Fruit fly (Drosophila melanogaster) whole organism, pupa: ENCODE measurements around the gene CG8292.

Experiments used
- CG10348 ChIP-seq: fragments of 200-800 bp; sonication (Bioruptor generic); IDR thresholded peaks from 2 replicates; pipeline ENCODE4 v1.3.6; 2022; ENCODE audit warnings: missing biosample characterization, missing genetic modification characterization
- CG12605 ChIP-seq: fragments of 200-800 bp; sonication (Bioruptor generic); IDR thresholded peaks from 2 replicates; pipeline ENCODE4 v1.3.6; 2022; ENCODE audit warnings: missing biosample characterization, missing genetic modification characterization
- CG13204 ChIP-seq: fragments of 200-800 bp; sonication (Bioruptor generic); optimal IDR thresholded peaks from 2 replicates; lab custom pipeline; 2018; ENCODE audit warnings: missing biosample characterization, mild to moderate bottlenecking, missing genetic modification characterization, moderate library complexity
- CG14655 ChIP-seq: fragments of 200-800 bp; sonication (Bioruptor generic); optimal IDR thresholded peaks from 3 replicates; lab custom pipeline; 2017; ENCODE audit warnings: mild to moderate bottlenecking, missing biosample characterization, missing genetic modification reagents, missing genetic modification characterization
- CG15710 ChIP-seq: fragments of 200-800 bp; sonication (Bioruptor generic); optimal IDR thresholded peaks from 2 replicates; lab custom pipeline; 2018; ENCODE audit warnings: missing biosample characterization, mild to moderate bottlenecking, missing genetic modification characterization, moderate library complexity
- CG17806 ChIP-seq: fragments of 200-800 bp; sonication (Bioruptor generic); optimal IDR thresholded peaks from 2 replicates; lab custom pipeline; 2018; ENCODE audit warnings: missing biosample characterization, mild to moderate bottlenecking, missing genetic modification characterization, moderate library complexity
- CG32121 ChIP-seq: fragments of 200-800 bp; sonication (Bioruptor generic); IDR thresholded peaks from 2 replicates; pipeline ENCODE4 v1.3.6; 2022; ENCODE audit warnings: missing biosample characterization, missing genetic modification characterization
- CG34367 ChIP-seq: fragments of 200-800 bp; sonication (Bioruptor generic); optimal IDR thresholded peaks from 2 replicates; lab custom pipeline; 2018; ENCODE audit warnings: missing biosample characterization, mild to moderate bottlenecking, missing genetic modification characterization
- CG4496 ChIP-seq: fragments of 200-800 bp; sonication (Bioruptor generic); IDR thresholded peaks from 3 replicates; pipeline ENCODE4 v1.3.6; 2022; ENCODE audit warnings: missing biosample characterization, missing genetic modification characterization
- CG8159 ChIP-seq: fragments of 200-800 bp; sonication (Bioruptor generic); optimal IDR thresholded peaks from 3 replicates; lab custom pipeline; 2018; ENCODE audit warnings: missing biosample characterization, mild to moderate bottlenecking, missing genetic modification characterization, moderate library complexity
- CG8301 ChIP-seq: fragments of 200-800 bp; sonication (Bioruptor generic); optimal IDR thresholded peaks from 2 replicates; lab custom pipeline; 2018; ENCODE audit warnings: missing biosample characterization, mild to moderate bottlenecking, missing genetic modification characterization
- CG9948 ChIP-seq: fragments of 200-800 bp; sonication (Bioruptor generic); optimal IDR thresholded peaks from 2 replicates; lab custom pipeline; 2018; ENCODE audit warnings: missing biosample characterization, mild to moderate bottlenecking, missing genetic modification characterization, moderate library complexity
- D1 ChIP-seq: fragments of 200-800 bp; sonication (Bioruptor generic); optimal IDR thresholded peaks from 2 replicates; lab custom pipeline; 2018; ENCODE audit warnings: missing biosample characterization, mild to moderate bottlenecking, missing genetic modification characterization, moderate library complexity
- EcR ChIP-seq: fragments of 200-800 bp; sonication (Bioruptor generic); optimal IDR thresholded peaks from 3 replicates; lab custom pipeline; 2019; ENCODE audit warnings: missing biosample characterization, missing genetic modification characterization, mild to moderate bottlenecking, moderate library complexity, missing genetic modification reagents
- Ets98B ChIP-seq: fragments of 200-800 bp; sonication (Bioruptor generic); IDR thresholded peaks from 2 replicates; pipeline ENCODE4 v1.3.6; 2022; ENCODE audit warnings: missing biosample characterization, missing genetic modification characterization
- Pif1A ChIP-seq: fragments of 200-800 bp; sonication (Bioruptor generic); optimal IDR thresholded peaks from 3 replicates; lab custom pipeline; 2016; ENCODE audit warnings: missing biosample characterization, missing genetic modification characterization
- Pif1B ChIP-seq: fragments of 200-800 bp; sonication (Bioruptor generic); optimal IDR thresholded peaks from 3 replicates; lab custom pipeline; 2016; ENCODE audit warnings: missing biosample characterization, missing genetic modification characterization
- Snoo ChIP-seq: fragments of 200-800 bp; sonication (Bioruptor generic); optimal IDR thresholded peaks from 3 replicates; lab custom pipeline; 2017; ENCODE audit warnings: missing biosample characterization, mild to moderate bottlenecking, missing genetic modification characterization, inconsistent platforms
- fd96Ca ChIP-seq: fragments of 200-800 bp; sonication (Bioruptor generic); IDR thresholded peaks from 3 replicates; pipeline ENCODE4 v1.3.6; 2022; ENCODE audit warnings: missing biosample characterization, missing genetic modification characterization
- gl ChIP-seq: fragments of 200-800 bp; sonication (Bioruptor generic); optimal IDR thresholded peaks from 2 replicates; lab custom pipeline; 2018; ENCODE audit warnings: missing biosample characterization, mild to moderate bottlenecking, missing genetic modification characterization
- rn ChIP-seq: fragments of 200-800 bp; sonication (Bioruptor generic); IDR thresholded peaks from 2 replicates; pipeline ENCODE4 v1.3.6; 2022; ENCODE audit warnings: missing biosample characterization, missing genetic modification characterization

The CG8292 gene

DNA sequence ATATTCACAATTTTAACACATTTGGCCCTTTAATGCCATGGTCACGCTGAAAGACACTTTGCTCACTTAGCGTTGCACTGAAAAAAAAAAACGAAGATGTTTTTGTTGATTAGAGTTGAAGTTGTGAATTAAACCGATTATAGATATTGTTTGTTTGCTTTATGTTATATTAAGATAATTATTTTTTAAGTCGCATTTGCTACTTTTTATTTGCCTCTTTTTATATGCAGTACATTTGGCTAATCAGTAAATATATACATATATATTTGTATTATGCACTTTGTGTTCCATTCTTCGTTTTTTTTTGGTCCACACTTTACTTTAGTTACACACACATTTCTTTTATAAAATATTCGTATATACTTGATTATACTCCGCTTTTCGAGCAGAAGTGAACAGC is 12.4 kb upstream of the CG8292 start:
- TF ChIP-seq CG14655 (peak; percentile 7), CG12605 (GFP tag; lab: Robert Waterston, UW) (0 out of 2 replicates have a peak, but pooled peaks have one; percentile 10), CG17806 (tag; lab: Kevin White, UChicago) (peak; percentile 26), Ets98B (no peak), CG8159 (tag; lab: Kevin White, UChicago) (peak; percentile 48), CG8301 (tag; lab: Kevin White, UChicago) (peak; percentile 32), CG4496 (GFP tag; lab: Robert Waterston, UW) (peak; percentile 64; the same call in 1 of the 3 replicates), fd96Ca (GFP tag; lab: Robert Waterston, UW) (no peak), CG15710 (peak; percentile 28)

DNA sequence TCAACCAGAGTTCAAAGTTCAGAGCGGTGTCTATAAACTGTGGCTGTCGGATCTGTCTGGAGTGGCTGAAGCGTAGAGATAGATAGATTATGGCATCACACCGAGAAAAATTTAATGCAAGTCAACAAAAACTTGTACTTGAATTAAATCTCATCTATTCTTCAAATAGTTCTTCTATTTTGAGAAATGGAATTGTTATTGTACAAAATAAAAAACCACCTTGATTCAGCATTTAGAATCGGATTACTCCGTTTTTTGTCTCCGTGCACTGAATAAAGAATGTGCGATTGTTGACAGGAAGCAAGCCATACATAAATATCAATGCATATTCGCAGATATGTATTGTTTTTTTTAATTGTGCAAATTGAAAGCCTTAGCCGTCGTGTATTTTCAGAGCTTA is 11.8 kb upstream of the CG8292 start:
- TF ChIP-seq CG32121 (GFP tag; lab: Robert Waterston, UW) (peak; percentile 82), CG13204 (GFP tag; lab: Kevin White, UChicago) (no peak), D1 (tag; lab: Kevin White, UChicago) (no peak), Ets98B (peak; percentile 80), CG17806 (tag; lab: Kevin White, UChicago) (peak; percentile 63), CG15710 (peak; percentile 53), fd96Ca (GFP tag; lab: Robert Waterston, UW) (peak; percentile 73), CG9948 (tag; lab: Kevin White, UChicago) (peak; percentile 51), CG34367 (tag; lab: Kevin White, UChicago) (peak; percentile 43), rn (GFP tag; lab: Robert Waterston, UW) (peak; percentile 72), Pif1B (GFP tag; lab: Kevin White, UChicago) (peak; percentile 47), EcR (no peak), CG4496 (GFP tag; lab: Robert Waterston, UW) (peak; percentile 86), CG10348 (GFP tag; lab: Robert Waterston, UW) (0 out of 2 replicates have a peak, but pooled peaks have one; percentile 11), CG14655 (peak; percentile 47), Pif1A (GFP tag; lab: Kevin White, UChicago) (no peak), Snoo (tag; lab: Kevin White, UChicago) (peak; percentile 56), CG12605 (GFP tag; lab: Robert Waterston, UW) (peak; percentile 76), CG8301 (tag; lab: Kevin White, UChicago) (peak; percentile 38), CG8159 (tag; lab: Kevin White, UChicago) (peak; percentile 69), gl (tag; lab: Kevin White, UChicago) (no peak)

DNA sequence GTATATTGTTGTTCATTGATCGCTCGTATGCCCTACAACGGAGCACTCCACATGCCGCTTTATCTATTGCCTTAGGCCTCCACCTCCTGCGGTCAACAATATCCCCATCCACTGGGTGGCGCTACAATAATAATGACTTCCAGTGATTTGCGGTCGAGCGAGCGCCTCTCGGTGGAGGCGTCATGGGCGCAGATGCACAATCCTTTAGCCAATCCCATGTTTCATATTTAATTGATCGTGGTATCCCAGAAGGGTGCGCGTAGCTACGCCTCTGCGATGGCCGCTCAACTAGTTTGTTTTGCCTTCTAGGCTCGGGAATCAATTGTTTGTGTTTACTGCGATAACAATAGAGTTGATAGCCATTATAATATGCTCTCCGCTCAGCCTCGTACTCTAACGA is 11.3 kb upstream of the CG8292 start:
- no peak for TF ChIP-seq CG9948 (tag; lab: Kevin White, UChicago)
- TF ChIP-seq CG4496 (GFP tag; lab: Robert Waterston, UW) = peak; percentile 87
- no peak for TF ChIP-seq Pif1A (GFP tag; lab: Kevin White, UChicago)
- peak; percentile 29 for TF ChIP-seq CG17806 (tag; lab: Kevin White, UChicago)
- peak; percentile 29 for TF ChIP-seq CG12605 (GFP tag; lab: Robert Waterston, UW)
- peak; percentile 71 for TF ChIP-seq CG32121 (GFP tag; lab: Robert Waterston, UW)
- TF ChIP-seq Ets98B = peak; percentile 84
- TF ChIP-seq fd96Ca (GFP tag; lab: Robert Waterston, UW) = peak; percentile 85
- TF ChIP-seq CG8159 (tag; lab: Kevin White, UChicago) = no peak

DNA sequence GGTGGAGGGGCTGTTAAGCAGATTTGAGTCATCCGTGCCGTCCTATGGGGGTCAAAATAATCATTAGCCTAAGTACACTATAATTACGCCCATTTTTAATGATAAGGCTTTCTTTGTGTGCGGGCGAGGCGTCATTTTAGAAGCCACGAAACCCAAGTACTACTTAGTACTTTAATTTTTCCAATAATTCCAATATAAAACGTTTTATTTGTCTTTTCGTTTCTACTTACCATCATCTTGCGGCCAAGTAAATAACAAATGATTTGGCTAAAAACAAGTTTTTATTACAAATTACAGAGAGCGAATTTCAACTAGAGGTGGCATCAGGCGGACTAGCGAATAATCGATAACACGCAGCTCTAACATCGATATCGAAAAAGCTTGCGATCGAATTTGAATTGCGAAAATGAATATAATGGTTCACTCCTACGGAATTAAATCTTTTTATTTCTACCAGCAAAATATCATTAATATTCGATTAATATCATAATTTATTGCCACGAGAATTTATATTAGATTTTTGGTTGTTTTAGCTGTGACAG is 2.6 kb upstream of the CG8292 start, which contains the start of gene Snx6:
TSS of gene Snx6 (minus strand) at position 349 of the 542 bp plus-strand sequence.
- TF ChIP-seq CG13204 (GFP tag; lab: Kevin White, UChicago) = no peak
- TF ChIP-seq EcR = peak; percentile 39

DNA sequence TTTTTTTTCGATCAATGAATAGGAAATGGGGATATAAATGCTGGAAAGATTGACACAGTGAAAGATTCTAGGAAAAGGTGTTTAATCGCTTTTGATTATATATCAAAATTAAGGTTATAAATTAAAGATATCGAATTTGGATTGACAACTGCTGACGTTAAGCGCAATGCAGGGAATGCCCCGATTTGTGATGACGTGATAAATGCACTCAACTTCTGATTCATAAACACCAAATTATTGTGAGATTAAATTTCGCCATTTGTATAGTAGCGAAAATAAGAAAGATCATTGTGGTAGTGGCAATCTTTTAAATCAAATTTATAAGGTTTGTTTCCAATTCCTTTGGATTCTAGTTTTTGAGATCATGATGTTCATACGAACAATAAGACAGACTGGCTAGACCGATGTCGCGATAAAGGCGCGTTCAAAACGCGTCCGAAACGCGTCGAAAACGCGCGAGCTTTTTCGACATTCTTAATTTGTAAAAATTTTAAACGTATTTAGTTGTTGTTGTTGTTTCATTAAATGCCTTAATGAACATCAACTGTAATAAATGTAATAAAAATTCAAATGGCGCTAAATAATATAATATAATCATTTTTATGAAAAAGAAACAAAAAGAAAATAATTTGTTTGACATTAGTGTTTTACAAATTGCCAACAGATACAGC is 2.4 kb downstream of the CG8292 start, which contains the start of gene CG8349:
TSS of gene CG8349 (plus strand) at position 657 of the 671 bp plus-strand sequence.
- TF ChIP-seq CG8301 (tag; lab: Kevin White, UChicago) = no peak
- no peak for TF ChIP-seq CG8159 (tag; lab: Kevin White, UChicago)
- no peak for TF ChIP-seq fd96Ca (GFP tag; lab: Robert Waterston, UW)
- TF ChIP-seq gl (tag; lab: Kevin White, UChicago) = no peak
- no peak for TF ChIP-seq CG13204 (GFP tag; lab: Kevin White, UChicago)
- TF ChIP-seq CG34367 (tag; lab: Kevin White, UChicago) = no peak
- TF ChIP-seq Ets98B = no peak
- TF ChIP-seq CG17806 (tag; lab: Kevin White, UChicago) = no peak
- no peak for TF ChIP-seq EcR
- TF ChIP-seq CG10348 (GFP tag; lab: Robert Waterston, UW) = no peak
- TF ChIP-seq rn (GFP tag; lab: Robert Waterston, UW) = no peak
- TF ChIP-seq CG15710 = no peak
- no peak for TF ChIP-seq Pif1B (GFP tag; lab: Kevin White, UChicago)
- no peak for TF ChIP-seq CG14655
- no peak for TF ChIP-seq Snoo (tag; lab: Kevin White, UChicago)
- TF ChIP-seq Pif1A (GFP tag; lab: Kevin White, UChicago) = no peak

DNA sequence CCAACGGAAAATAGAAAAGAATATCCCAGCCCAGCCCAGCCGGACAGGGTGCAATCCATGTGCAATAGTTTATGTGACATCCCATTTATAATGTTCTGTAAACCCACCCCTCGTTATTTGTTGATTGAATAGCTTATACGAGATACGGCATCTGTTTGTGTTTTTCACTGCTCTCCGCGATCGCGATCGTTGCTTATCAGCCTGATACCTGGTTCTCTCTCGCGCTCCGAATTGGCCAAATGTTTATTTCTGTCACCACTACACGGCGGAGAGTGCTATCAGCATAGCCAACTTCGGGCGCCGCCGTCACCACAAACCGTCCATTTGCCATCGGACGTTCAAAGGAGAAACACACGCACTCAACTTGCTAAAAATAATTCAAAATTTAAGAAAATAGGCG is 3.8 kb downstream of the CG8292 start, which contains the start of gene CG8353:
TSS of gene CG8353 (plus strand) at position 59 of the 400 bp plus-strand sequence.
- TF ChIP-seq CG32121 (GFP tag; lab: Robert Waterston, UW) (peak; percentile 43; the same call in 1 of the 2 replicates), CG4496 (GFP tag; lab: Robert Waterston, UW) (0 out of 3 replicates have a peak, but pooled peaks have one; percentile 32), CG9948 (tag; lab: Kevin White, UChicago) (no peak)
- TF ChIP-seq, all 21 proteins: peak for 2
